Fruit fly (Drosophila melanogaster) whole organism, embryonic: ENCODE results near the gene CG17359.

Experiments used
- CG7928 ChIP-seq: fragments of 200-800 bp; sonication (Bioruptor generic); optimal IDR thresholded peaks from 2 replicates; lab custom pipeline; 2017; ENCODE audit warnings: missing biosample characterization, mild to moderate bottlenecking, missing genetic modification characterization
- CG8359 ChIP-seq: fragments of 200-800 bp; sonication (Bioruptor generic); optimal IDR thresholded peaks from 2 replicates; lab custom pipeline; 2017; ENCODE audit warnings: missing biosample characterization, mild to moderate bottlenecking, missing genetic modification characterization, borderline replicate concordance
- Neu2 ChIP-seq: fragments of 200-800 bp; sonication (Bioruptor generic); optimal IDR thresholded peaks from 3 replicates; lab custom pipeline; 2016; ENCODE audit warnings: missing biosample characterization, missing genetic modification characterization, borderline replicate concordance
- btn ChIP-seq: fragments of 200-800 bp; sonication (Bioruptor generic); optimal IDR thresholded peaks from 2 replicates; lab custom pipeline; 2016; ENCODE audit warnings: missing biosample characterization, missing genetic modification characterization
- scrt ChIP-seq: fragments of 200-800 bp; sonication (Bioruptor generic); optimal IDR thresholded peaks from 2 replicates; lab custom pipeline; 2018; ENCODE audit warnings: missing biosample characterization, mild to moderate bottlenecking, missing genetic modification characterization, moderate library complexity
- yki ChIP-seq: fragments of >200 bp; optimal IDR thresholded peaks from 3 replicates; lab custom pipeline; 2018

dm6 chr3L:14028485-14029384 is 29.7 kb upstream of the CG17359 start, which contains the start of gene Ptip:
- no peak for TF ChIP-seq CG8359
- TF ChIP-seq scrt (GFP tag; lab: Kevin White, UChicago): peak; percentile 41
- no peak for TF ChIP-seq CG7928
- TF ChIP-seq btn (GFP tag; lab: Kevin White, UChicago): no peak
- no peak for TF ChIP-seq yki (lab: Kevin White, UChicago)
- no peak for TF ChIP-seq Neu2 (GFP tag; lab: Kevin White, UChicago)
